Worm (Caenorhabditis elegans): ENCODE results near the gene pigm-1.

DNA sequence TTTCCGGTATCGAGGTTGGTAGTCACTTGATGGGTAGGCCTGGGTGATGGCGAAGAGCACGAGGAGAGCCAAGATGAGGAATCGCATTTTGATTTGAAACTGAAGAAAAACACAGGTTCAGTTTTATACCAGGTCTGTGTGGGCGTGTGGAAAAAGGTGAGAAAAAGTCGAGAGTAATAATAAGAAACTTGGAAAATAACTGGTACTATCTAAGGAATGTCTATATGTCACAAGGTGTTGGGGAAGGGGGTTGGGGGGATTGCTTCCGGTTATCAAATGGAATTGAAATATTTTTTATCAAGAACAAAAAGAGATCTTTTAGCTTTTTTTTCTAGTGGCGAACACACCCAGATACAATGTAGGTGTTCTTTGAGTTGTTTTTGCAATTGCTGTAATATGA is 28.7 kb upstream of the pigm-1 start, which contains the start of gene nlp-51:
- no peak for TF ChIP-seq fkh-8 (tag; optimal IDR thresholded peaks at IDR 0.05)
- no peak for TF ChIP-seq fos-1 (tag; optimal IDR thresholded peaks at IDR 0.05)
- TF ChIP-seq mdl-1 (tag; optimal IDR thresholded peaks at IDR 0.05) = no peak
